Worm (Caenorhabditis elegans) whole organism, L2 larva: ENCODE results near the gene rml-4.

ENCODE experiments used
- C34F6.9 ChIP-seq: fragments of 150-350 bp; optimal IDR thresholded peaks from 2 replicates; lab custom pipeline; 2014; ENCODE audit warnings: missing biosample characterization, missing genetic modification characterization
- R02D3.7 ChIP-seq: fragments of 150-350 bp; optimal IDR thresholded peaks from 2 replicates; lab custom pipeline; 2014; ENCODE audit warnings: missing biosample characterization, missing genetic modification characterization
- ceh-82 ChIP-seq: fragments of 150-350 bp; optimal IDR thresholded peaks from 2 replicates; lab custom pipeline; 2014; ENCODE audit warnings: missing biosample characterization, missing genetic modification characterization
- crh-2 ChIP-seq: sonication (generic microtip); optimal IDR thresholded peaks from 2 replicates; lab custom pipeline; 2017; ENCODE audit warnings: missing biosample characterization, missing genetic modification characterization
- dmd-4 ChIP-seq: sonication (generic microtip); optimal IDR thresholded peaks from 2 replicates; lab custom pipeline; 2017; ENCODE audit warnings: missing biosample characterization, missing genetic modification characterization
- egl-27 ChIP-seq: sonication (generic microtip); optimal IDR thresholded peaks from 3 replicates; lab custom pipeline; 2017; ENCODE audit warnings: missing biosample characterization, missing genetic modification reagents, missing genetic modification characterization
- fos-1 ChIP-seq: fragments of 150-350 bp; optimal IDR thresholded peaks from 2 replicates; lab custom pipeline; 2014; ENCODE audit warnings: missing biosample characterization, missing genetic modification characterization
- lin-11 ChIP-seq: fragments of 150-350 bp; sonication (generic microtip); optimal IDR thresholded peaks from 2 replicates; lab custom pipeline; 2014; ENCODE audit warnings: missing biosample characterization, missing genetic modification characterization, inconsistent platforms, mixed read lengths
- lin-39 ChIP-seq: fragments of 150-350 bp; optimal IDR thresholded peaks from 2 replicates; lab custom pipeline; 2014; ENCODE audit warnings: missing biosample characterization, missing genetic modification reagents, missing genetic modification characterization
- nhr-129 ChIP-seq: fragments of 150-350 bp; optimal IDR thresholded peaks from 2 replicates; lab custom pipeline; 2014; ENCODE audit warnings: missing biosample characterization, missing genetic modification characterization
- nhr-23 ChIP-seq: fragments of 150-350 bp; optimal IDR thresholded peaks from 2 replicates; lab custom pipeline; 2014; ENCODE audit warnings: missing biosample characterization, missing genetic modification reagents, missing genetic modification characterization
- nhr-237 ChIP-seq: fragments of 150-350 bp; optimal IDR thresholded peaks from 2 replicates; lab custom pipeline; 2014; ENCODE audit warnings: missing biosample characterization, missing genetic modification characterization
- skn-1 ChIP-seq: sonication (generic microtip); optimal IDR thresholded peaks from 2 replicates; lab custom pipeline; 2017; ENCODE audit warnings: missing biosample characterization, missing genetic modification characterization
- unc-39 ChIP-seq: fragments of 150-350 bp; optimal IDR thresholded peaks from 2 replicates; lab custom pipeline; 2014; ENCODE audit warnings: missing biosample characterization, missing genetic modification characterization
- unc-55 ChIP-seq: fragments of 150-350 bp; sonication (generic microtip); optimal IDR thresholded peaks from 3 replicates; lab custom pipeline; 2014; ENCODE audit warnings: missing biosample characterization, missing genetic modification reagents, missing genetic modification characterization
- ztf-4 ChIP-seq: fragments of 150-350 bp; optimal IDR thresholded peaks from 2 replicates; lab custom pipeline; 2014; ENCODE audit warnings: missing biosample characterization, missing genetic modification characterization

rml-4 gene

DNA sequence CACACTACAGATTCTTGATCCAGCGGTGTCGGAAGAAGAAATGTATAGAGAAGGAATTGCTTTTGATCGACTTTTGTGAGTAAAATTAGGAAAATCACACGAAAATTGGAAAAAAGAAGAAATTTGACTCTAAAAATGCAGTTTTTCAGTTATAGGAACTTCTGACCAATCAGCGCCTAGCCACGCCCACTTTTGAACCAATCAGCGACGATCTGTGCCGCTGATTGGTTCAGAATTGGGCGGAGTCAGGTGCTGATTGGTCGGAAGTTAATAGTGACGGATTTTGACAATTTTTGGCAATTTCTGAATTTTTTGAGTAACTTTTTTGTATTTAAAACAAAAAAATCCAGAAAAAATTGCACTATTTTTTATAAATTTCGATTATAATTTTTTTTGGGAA lies 46.6 kb downstream of the rml-4 start:
- no peak for TF ChIP-seq R02D3.7 (tag; lab: Kevin White, UChicago)

DNA sequence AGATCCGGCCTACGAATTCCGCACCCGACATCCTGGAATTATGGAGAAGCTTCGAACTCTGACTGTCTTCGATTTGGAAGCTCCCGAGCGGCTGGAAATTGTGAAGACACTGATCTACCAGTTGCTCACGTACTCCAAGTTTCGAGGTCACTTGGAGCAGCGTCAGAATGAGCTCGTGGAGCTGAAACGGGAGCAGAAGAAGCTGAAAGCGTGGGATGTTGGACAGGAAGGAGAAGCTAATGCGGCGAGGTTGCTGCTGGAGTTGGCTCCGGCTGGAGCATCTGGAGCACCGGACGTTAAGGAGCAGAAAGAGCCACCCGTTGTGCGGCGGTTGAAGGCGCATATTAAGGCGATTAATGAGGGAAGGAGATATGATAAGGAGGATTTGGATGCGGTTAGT lies 49.4 kb downstream of the rml-4 start:
- TF ChIP-seq egl-27 (tag; lab: Kevin White, UChicago) = no peak
- no peak for TF ChIP-seq skn-1 (tag; lab: Kevin White, UChicago)
- no peak for TF ChIP-seq unc-39
- no peak for TF ChIP-seq unc-55 (GFP tag; lab: Kevin White, UChicago)
- no peak for TF ChIP-seq C34F6.9 (tag; lab: Kevin White, UChicago)
- no peak for TF ChIP-seq lin-39 (tag; lab: Kevin White, UChicago)
- TF ChIP-seq nhr-23 (tag; lab: Kevin White, UChicago) = no peak
- no peak for TF ChIP-seq nhr-237
- no peak for TF ChIP-seq nhr-129 (tag; lab: Kevin White, UChicago)
- TF ChIP-seq ztf-4 = no peak
- TF ChIP-seq dmd-4 (tag; lab: Kevin White, UChicago) = no peak
- TF ChIP-seq crh-2 (tag; lab: Kevin White, UChicago) = no peak
- TF ChIP-seq lin-11 = no peak
- TF ChIP-seq fos-1 (tag; lab: Kevin White, UChicago) = no peak
- no peak for TF ChIP-seq ceh-82 (tag; lab: Kevin White, UChicago)
